Worm (Caenorhabditis elegans): ENCODE results near the gene F01D4.8.

- TF ChIP-seq egl-5 (tag; optimal IDR thresholded peaks at IDR 0.05) (no peak), ceh-82 (tag; optimal IDR thresholded peaks at IDR 0.05) (no peak), fkh-10 (GFP tag; optimal IDR thresholded peaks at IDR 0.05) (no peak), nhr-67 (tag; optimal IDR thresholded peaks at IDR 0.05) (no peak), snpc-4 (tag; optimal IDR thresholded peaks at IDR 0.05) (peak; percentile 69), nhr-28 (tag; optimal IDR thresholded peaks at IDR 0.05) (no peak), skn-1 (tag; optimal IDR thresholded peaks at IDR 0.05) (peak; percentile 17), unc-62 (GFP tag; optimal IDR thresholded peaks at IDR 0.05) (no peak)
Observed at ce11 chrIV:10483607-10484117, 30.8 kb upstream of the F01D4.8 start, which contains the start of the genes F01D4.5 and ced-5.

All from whole organism, L3 larva.